Worm (Caenorhabditis elegans) whole organism, young adult: ENCODE results near the gene T05A12.3.
A peak's percentile ranks its signal among the peaks of the same experiment; 100 is the strongest.

Experiments
- B0019.2 ChIP-seq: fragments of 200-800 bp; sonication (Bioruptor generic); conservative IDR thresholded peaks from 2 replicates; pipeline ENCODE4 v1.3.6; 2022; ENCODE audit warnings: missing genetic modification reagents, missing genetic modification characterization, missing compliant biosample characterization
- B0035.1 ChIP-seq: sonication (generic microtip); optimal IDR thresholded peaks from 2 replicates; lab custom pipeline; 2016; ENCODE audit warnings: missing genetic modification characterization, mild to moderate bottlenecking, missing compliant biosample characterization, missing genotype, missing genetic modification reagents
- B0261.1 ChIP-seq: sonication (generic microtip); optimal IDR thresholded peaks from 2 replicates; lab custom pipeline; 2016; ENCODE audit warnings: mild to moderate bottlenecking, missing genetic modification characterization, moderate library complexity, missing compliant biosample characterization
- F33H1.4 ChIP-seq: fragments of 200-800 bp; sonication (Bioruptor generic); IDR thresholded peaks from 2 replicates; pipeline ENCODE4 v1.3.6; 2022; ENCODE audit warnings: missing genetic modification reagents, missing genetic modification characterization, missing compliant biosample characterization
- F37B4.10 ChIP-seq: fragments of 200-800 bp; sonication (Bioruptor generic); IDR thresholded peaks from 2 replicates; pipeline ENCODE4 v1.3.6; 2022; ENCODE audit warnings: missing genetic modification characterization, missing compliant biosample characterization
- F39B2.1 ChIP-seq: fragments of 200-800 bp; sonication (Bioruptor generic); IDR thresholded peaks from 2 replicates; pipeline ENCODE4 v1.3.6; 2022; ENCODE audit warnings: missing genetic modification reagents, missing genetic modification characterization, missing compliant biosample characterization
- F49E8.2 ChIP-seq: sonication (generic microtip); optimal IDR thresholded peaks from 3 replicates; lab custom pipeline; 2017; ENCODE audit warnings: missing genetic modification characterization, mild to moderate bottlenecking, missing compliant biosample characterization, antibody characterized with exemption, moderate library complexity; ENCODE audit not compliant: insufficient read depth
- F57C9.4 ChIP-seq: sonication (generic microtip); optimal IDR thresholded peaks from 2 replicates; lab custom pipeline; 2017; ENCODE audit warnings: mild to moderate bottlenecking, missing genetic modification characterization, missing compliant biosample characterization
- Y53F4B.3 ChIP-seq: fragments of 200-800 bp; sonication (Bioruptor generic); IDR thresholded peaks from 2 replicates; pipeline ENCODE4 v1.3.6; 2022; ENCODE audit warnings: missing genetic modification reagents, missing genetic modification characterization, missing compliant biosample characterization
- Y53G8AR.9 ChIP-seq: fragments of 200-800 bp; sonication (Bioruptor generic); conservative IDR thresholded peaks from 2 replicates; pipeline ENCODE4 v1.3.6; 2022; ENCODE audit warnings: missing genetic modification reagents, missing genetic modification characterization, missing compliant biosample characterization
- Y56A3A.18 ChIP-seq: fragments of 200-800 bp; sonication (Bioruptor generic); IDR thresholded peaks from 2 replicates; pipeline ENCODE4 v1.3.6; 2022; ENCODE audit warnings: missing genetic modification reagents, missing genetic modification characterization, missing compliant biosample characterization
- ZK185.1 ChIP-seq: sonication (generic microtip); optimal IDR thresholded peaks from 2 replicates; lab custom pipeline; 2016; ENCODE audit warnings: mild to moderate bottlenecking, missing genetic modification characterization, missing compliant biosample characterization; ENCODE audit not compliant: poor library complexity, severe bottlenecking
- akir-1 ChIP-seq: fragments of 200-800 bp; sonication (Bioruptor generic); optimal IDR thresholded peaks from 2 replicates; lab custom pipeline; 2018; ENCODE audit warnings: mild to moderate bottlenecking, missing genetic modification characterization, moderate library complexity, missing compliant biosample characterization
- ama-1 ChIP-seq, 3 experiments: fragments of 150-350 bp in 1 of 3; sonication (generic microtip) in 2 of 3; optimal IDR thresholded peaks; 2 replicates each; lab custom pipeline; 2014 to 2018; ENCODE audit warnings: missing biosample characterization in 2 of 3, missing genetic modification characterization in 2 of 3, missing genetic modification reagents in 2 of 3
- attf-5 ChIP-seq: fragments of 200-800 bp; sonication (Bioruptor generic); optimal IDR thresholded peaks from 2 replicates; lab custom pipeline; 2018; ENCODE audit warnings: mild to moderate bottlenecking, missing genetic modification characterization, missing compliant biosample characterization
- cebp-1 ChIP-seq, 2 experiments: fragments of 200-800 bp in 1 of 2; sonication (Bioruptor generic) in 1 of 2; sonication (generic microtip) in 1 of 2; IDR thresholded peaks in 1 of 2; optimal IDR thresholded peaks in 1 of 2; 2 replicates each; pipeline versions ENCODE4 v1.3.6 to Lab custom; 2017 to 2022; ENCODE audit warnings: missing compliant biosample characterization in 2 of 2, missing genetic modification characterization in 2 of 2, mild to moderate bottlenecking in 1 of 2, missing genetic modification reagents in 1 of 2, moderate library complexity in 1 of 2
- cebp-2 ChIP-seq: fragments of 200-800 bp; sonication (Bioruptor generic); IDR thresholded peaks from 2 replicates; pipeline ENCODE4 v1.3.6; 2022; ENCODE audit warnings: missing genetic modification characterization, missing compliant biosample characterization
- ceh-27 ChIP-seq: fragments of 200-800 bp; sonication (Bioruptor generic); optimal IDR thresholded peaks from 2 replicates; lab custom pipeline; 2018; ENCODE audit warnings: mild to moderate bottlenecking, missing genetic modification characterization, moderate library complexity, missing compliant biosample characterization
- ceh-40 ChIP-seq: fragments of 200-800 bp; sonication (Bioruptor generic); IDR thresholded peaks from 2 replicates; pipeline ENCODE4 v1.3.6; 2022; ENCODE audit warnings: missing genetic modification characterization, missing compliant biosample characterization
- ceh-58 ChIP-seq: fragments of 200-800 bp; sonication (Bioruptor generic); IDR thresholded peaks from 2 replicates; pipeline ENCODE4 v1.3.6; 2022; ENCODE audit warnings: missing genetic modification characterization, missing compliant biosample characterization
- dpff-1 ChIP-seq: sonication (generic microtip); optimal IDR thresholded peaks from 2 replicates; lab custom pipeline; 2017; ENCODE audit warnings: mild to moderate bottlenecking, missing genetic modification characterization, missing compliant biosample characterization
- dpl-1 ChIP-seq: fragments of 150-350 bp; optimal IDR thresholded peaks from 2 replicates; lab custom pipeline; 2014; ENCODE audit warnings: missing biosample characterization, missing genetic modification reagents, missing genetic modification characterization
- egl-18 ChIP-seq: fragments of 200-800 bp; sonication (Bioruptor generic); IDR thresholded peaks from 2 replicates; pipeline ENCODE4 v1.3.6; 2022; ENCODE audit warnings: missing genetic modification reagents, missing genetic modification characterization, missing compliant biosample characterization
- ets-4 ChIP-seq: fragments of 200-800 bp; sonication (Bioruptor generic); optimal IDR thresholded peaks from 2 replicates; lab custom pipeline; 2018; ENCODE audit warnings: mild to moderate bottlenecking, missing genetic modification characterization, missing compliant biosample characterization
- gei-17 ChIP-seq: fragments of 200-800 bp; sonication (Bioruptor generic); optimal IDR thresholded peaks from 2 replicates; lab custom pipeline; 2018; ENCODE audit warnings: mild to moderate bottlenecking, missing genetic modification characterization, missing compliant biosample characterization
- him-1 ChIP-seq: sonication (generic microtip); optimal IDR thresholded peaks from 2 replicates; lab custom pipeline; 2016; ENCODE audit warnings: missing genotype, missing genetic modification reagents, missing genetic modification characterization, missing compliant biosample characterization
- hlh-12 ChIP-seq: sonication (generic microtip); optimal IDR thresholded peaks from 2 replicates; lab custom pipeline; 2016; ENCODE audit warnings: missing genetic modification characterization, missing compliant biosample characterization
- hmg-1.2 ChIP-seq: fragments of 200-800 bp; sonication (Bioruptor generic); IDR thresholded peaks from 2 replicates; pipeline ENCODE4 v1.3.6; 2022; ENCODE audit warnings: missing genetic modification reagents, missing genetic modification characterization, missing compliant biosample characterization
- lin-26 ChIP-seq: fragments of 200-800 bp; sonication (Bioruptor generic); IDR thresholded peaks from 2 replicates; pipeline ENCODE4 v1.3.6; 2022; ENCODE audit warnings: missing genetic modification reagents, missing genetic modification characterization, missing compliant biosample characterization
- lin-40 ChIP-seq: sonication (generic microtip); optimal IDR thresholded peaks from 2 replicates; lab custom pipeline; 2016; ENCODE audit warnings: missing genetic modification characterization, mild to moderate bottlenecking, missing compliant biosample characterization, missing genotype, missing genetic modification reagents
- lin-54 ChIP-seq: fragments of 200-800 bp; sonication (Bioruptor generic); optimal IDR thresholded peaks from 2 replicates; lab custom pipeline; 2018; ENCODE audit warnings: mild to moderate bottlenecking, missing genetic modification characterization, missing compliant biosample characterization
- madf-3 ChIP-seq: fragments of 200-800 bp; sonication (Bioruptor generic); IDR thresholded peaks from 2 replicates; pipeline ENCODE4 v1.3.6; 2022; ENCODE audit warnings: missing genetic modification reagents, missing genetic modification characterization, missing compliant biosample characterization
- madf-8 ChIP-seq: fragments of 200-800 bp; sonication (Bioruptor generic); conservative IDR thresholded peaks from 2 replicates; pipeline ENCODE4 v1.3.6; 2022; ENCODE audit warnings: missing genetic modification reagents, missing genetic modification characterization, missing compliant biosample characterization
- nfya-1 ChIP-seq: sonication (generic microtip); optimal IDR thresholded peaks from 2 replicates; lab custom pipeline; 2017; ENCODE audit warnings: antibody characterized with exemption, missing compliant biosample characterization, missing genetic modification characterization, borderline replicate concordance; ENCODE audit not compliant: insufficient read depth
- nhr-179 ChIP-seq: sonication (generic microtip); optimal IDR thresholded peaks from 2 replicates; lab custom pipeline; 2016; ENCODE audit warnings: mild to moderate bottlenecking, missing genetic modification characterization, missing compliant biosample characterization
- nhr-90 ChIP-seq: sonication (generic microtip); optimal IDR thresholded peaks from 2 replicates; lab custom pipeline; 2016; ENCODE audit warnings: missing genotype, mild to moderate bottlenecking, missing genetic modification characterization, missing compliant biosample characterization
- pbrm-1 ChIP-seq: fragments of 200-800 bp; sonication (Bioruptor generic); IDR thresholded peaks from 2 replicates; pipeline ENCODE4 v1.3.6; 2022; ENCODE audit warnings: missing genetic modification reagents, missing genetic modification characterization, missing compliant biosample characterization
- pha-4 ChIP-seq: fragments of 150-350 bp; sonication (generic microtip); optimal IDR thresholded peaks from 2 replicates; lab custom pipeline; 2014; ENCODE audit warnings: missing biosample characterization, missing genetic modification reagents, missing genetic modification characterization
- snpc-1.1 ChIP-seq: sonication (generic microtip); optimal IDR thresholded peaks from 2 replicates; lab custom pipeline; 2017; ENCODE audit warnings: missing genetic modification characterization, mild to moderate bottlenecking, missing compliant biosample characterization, antibody characterized with exemption, moderate library complexity, missing genotype, missing genetic modification reagents; ENCODE audit not compliant: insufficient read depth
- snpc-4 ChIP-seq, 5 experiments: fragments of 150-350 bp in 1 of 5; sonication (generic microtip) in 4 of 5; optimal IDR thresholded peaks; 2 replicates each; lab custom pipeline; 2014 to 2018; ENCODE audit warnings: missing genetic modification characterization in 5 of 5, missing biosample characterization in 3 of 5, antibody characterized with exemption in 2 of 5, mild to moderate bottlenecking in 2 of 5, missing compliant biosample characterization in 2 of 5, missing genotype in 2 of 5, moderate library complexity in 2 of 5, missing genetic modification reagents in 1 of 5
- xnd-1 ChIP-seq: sonication (generic microtip); optimal IDR thresholded peaks from 2 replicates; lab custom pipeline; 2016; ENCODE audit warnings: missing genotype, missing genetic modification reagents, missing genetic modification characterization, missing compliant biosample characterization
- ztf-18 ChIP-seq: sonication (generic microtip); optimal IDR thresholded peaks from 2 replicates; lab custom pipeline; 2016; ENCODE audit warnings: missing genotype, mild to moderate bottlenecking, missing genetic modification characterization, missing compliant biosample characterization
- ztf-28 ChIP-seq: fragments of 200-800 bp; sonication (Bioruptor generic); IDR thresholded peaks from 2 replicates; pipeline ENCODE4 v1.3.6; 2022; ENCODE audit warnings: missing genetic modification reagents, missing genetic modification characterization, missing compliant biosample characterization
- ztf-3 ChIP-seq: fragments of 200-800 bp; sonication (Bioruptor generic); optimal IDR thresholded peaks from 2 replicates; lab custom pipeline; 2018; ENCODE audit warnings: mild to moderate bottlenecking, missing genetic modification characterization, missing compliant biosample characterization

Gene T05A12.3

DNA sequence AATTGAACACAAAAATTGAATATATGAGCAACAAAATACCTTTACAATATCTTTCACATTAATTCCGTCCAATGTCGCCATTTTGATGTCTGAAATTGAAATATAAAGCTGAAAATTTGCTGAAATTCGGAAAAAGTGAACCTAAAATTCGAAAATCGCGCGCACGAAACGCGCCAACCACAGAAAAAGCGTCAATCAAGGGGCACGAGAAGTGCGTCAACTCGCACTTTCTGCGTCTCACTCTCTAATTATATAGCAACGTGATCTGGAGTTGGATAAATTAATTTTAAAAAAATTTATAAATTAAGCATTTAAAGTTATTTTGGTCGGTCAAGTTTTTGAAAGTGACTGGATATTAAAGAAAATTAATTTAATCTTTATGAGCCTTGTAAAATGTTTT is 31.9 kb upstream of the T05A12.3 start, which contains the start of gene ruvb-2 (continued):
- TF ChIP-seq ceh-58 (GFP tag; lab: Robert Waterston, UW) (no peak), lin-40 (tag; lab: Kevin White, UChicago) (no peak), ztf-18 (peak; percentile 97), akir-1 (GFP tag; lab: Kevin White, UChicago) (no peak), dpff-1 (tag; lab: Kevin White, UChicago) (no peak), Y53G8AR.9 (peak; percentile 62), nhr-90 (tag; lab: Kevin White, UChicago) (no peak), F39B2.1 (GFP tag; lab: Robert Waterston, UW) (no peak), Y53F4B.3 (GFP tag; lab: Robert Waterston, UW) (no peak), B0261.1 (tag; lab: Kevin White, UChicago) (no peak)

DNA sequence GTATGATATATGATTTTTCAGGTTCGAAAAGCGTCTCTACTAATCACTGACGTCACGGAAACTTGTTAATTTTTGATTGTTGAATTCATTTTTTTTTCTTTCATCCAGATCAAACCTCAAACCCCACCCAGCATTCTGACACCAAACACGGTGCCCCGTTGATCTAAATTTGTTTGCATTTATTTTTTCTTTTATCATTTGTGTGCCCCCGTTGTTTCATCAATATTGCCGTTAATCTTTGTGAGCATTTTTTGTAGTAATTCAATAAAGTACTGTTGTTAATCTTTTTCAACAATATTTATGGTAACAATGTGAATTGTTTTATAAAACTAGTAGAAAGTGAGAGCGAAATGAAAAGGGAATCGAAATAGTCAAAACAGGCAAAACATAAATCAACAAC is 29.4 kb upstream of the T05A12.3 start:
- no peak for TF ChIP-seq pbrm-1
- TF ChIP-seq cebp-1 (GFP tag; IDR thresholded peaks at IDR 0.05; lab: Robert Waterston, UW), result no peak
- peak; percentile 5 for TF ChIP-seq cebp-1 (tag; optimal IDR thresholded peaks at IDR 0.05; lab: Kevin White, UChicago)
- TF ChIP-seq nfya-1 (tag; lab: Kevin White, UChicago), result no peak
- TF ChIP-seq ztf-28 (GFP tag; lab: Robert Waterston, UW), result no peak
- TF ChIP-seq lin-26 (GFP tag; lab: Robert Waterston, UW), result 0 out of 2 replicates have a peak, but pooled peaks have one; percentile 49
- no peak for TF ChIP-seq ets-4 (GFP tag; lab: Kevin White, UChicago)
- peak; percentile 47 for TF ChIP-seq snpc-1.1
- TF ChIP-seq xnd-1 (tag; lab: Kevin White, UChicago), result no peak
- no peak for TF ChIP-seq gei-17 (GFP tag; lab: Kevin White, UChicago)
- no peak for TF ChIP-seq ceh-40 (GFP tag; lab: Robert Waterston, UW)
- TF ChIP-seq ztf-3 (GFP tag; lab: Kevin White, UChicago), result no peak
- no peak for TF ChIP-seq nhr-179
- no peak for TF ChIP-seq ceh-27 (GFP tag; lab: Kevin White, UChicago)
- TF ChIP-seq F37B4.10 (GFP tag; lab: Robert Waterston, UW), result no peak
- peak; percentile 70; the same call in 1 of the 2 replicates for TF ChIP-seq Y56A3A.18
- no peak for TF ChIP-seq egl-18 (GFP tag; lab: Robert Waterston, UW)
- TF ChIP-seq ZK185.1 (tag; lab: Kevin White, UChicago), result no peak
- no peak for TF ChIP-seq B0019.2 (GFP tag; lab: Robert Waterston, UW)
- TF ChIP-seq F33H1.4 (GFP tag; lab: Robert Waterston, UW), result 0 out of 2 replicates have a peak, but pooled peaks have one; percentile 20
- TF ChIP-seq F57C9.4 (tag; lab: Kevin White, UChicago), result no peak
- no peak for TF ChIP-seq hlh-12 (tag; lab: Kevin White, UChicago)
- TF ChIP-seq B0261.1 (tag; lab: Kevin White, UChicago), result no peak
- no peak for TF ChIP-seq snpc-4 (GFP tag; optimal IDR thresholded peaks at IDR 0.05; lab: Kevin White, UChicago)
- TF ChIP-seq snpc-4 (tag; optimal IDR thresholded peaks at IDR 0.05; lab: Kevin White, UChicago), result peak in 2 of 4 experiments; percentile 35 to 56
- TF ChIP-seq dpl-1 (GFP tag; lab: Kevin White, UChicago), result no peak
- peak; percentile 28; the same call in 1 of the 2 replicates for TF ChIP-seq hmg-1.2 (GFP tag; lab: Robert Waterston, UW)
- no peak for TF ChIP-seq cebp-2 (GFP tag; lab: Robert Waterston, UW)
- no peak for TF ChIP-seq madf-8 (GFP tag; lab: Robert Waterston, UW)
- 0 out of 2 replicates have a peak, but pooled peaks have one; percentile 55 for TF ChIP-seq madf-3
- TF ChIP-seq B0035.1 (tag; lab: Kevin White, UChicago), result no peak
- no peak for TF ChIP-seq attf-5 (GFP tag; lab: Kevin White, UChicago)
- peak; percentile 64 for TF ChIP-seq him-1
- TF ChIP-seq ama-1 (optimal IDR thresholded peaks at IDR 0.05; lab: Kevin White, UChicago), result no peak
- peak in 1 of 2 experiments; percentile 32 for TF ChIP-seq ama-1 (GFP tag; optimal IDR thresholded peaks at IDR 0.05; lab: Kevin White, UChicago)
- TF ChIP-seq lin-54 (GFP tag; lab: Kevin White, UChicago), result no peak
- TF ChIP-seq Y53G8AR.9, result 0 out of 2 replicates have a peak, but pooled peaks have one; percentile 57
- TF ChIP-seq pha-4 (tag; lab: Kevin White, UChicago), result no peak
- TF ChIP-seq F49E8.2 (tag; lab: Kevin White, UChicago), result peak; percentile 4
